Fruit fly (Drosophila melanogaster) whole organism, adult: Measurements from ENCODE around the gene CG15385.
A peak's percentile ranks its signal among the peaks of the same experiment; 100 is the strongest.

Experiments
- CG11617 ChIP-seq: fragments of 200-800 bp; sonication (Bioruptor generic); optimal IDR thresholded peaks from 2 replicates; lab custom pipeline; 2017; ENCODE audit warnings: mild to moderate bottlenecking, missing biosample characterization, missing genetic modification reagents, missing genetic modification characterization
- CG12768 ChIP-seq: fragments of 200-800 bp; sonication (Bioruptor generic); optimal IDR thresholded peaks from 2 replicates; lab custom pipeline; 2017; ENCODE audit warnings: missing biosample characterization, missing genetic modification characterization, mild to moderate bottlenecking, moderate library complexity, missing genetic modification reagents
- CG14711 ChIP-seq: fragments of 200-800 bp; sonication (Bioruptor generic); optimal IDR thresholded peaks from 2 replicates; lab custom pipeline; 2018; ENCODE audit warnings: missing biosample characterization, mild to moderate bottlenecking, missing genetic modification characterization, moderate library complexity
- CG1620 ChIP-seq: fragments of 200-800 bp; sonication (Bioruptor generic); optimal IDR thresholded peaks from 2 replicates; lab custom pipeline; 2016; ENCODE audit warnings: missing biosample characterization, missing genetic modification characterization
- CG33017 ChIP-seq: fragments of 200-800 bp; sonication (Bioruptor generic); optimal IDR thresholded peaks from 2 replicates; lab custom pipeline; 2018; ENCODE audit warnings: missing biosample characterization, mild to moderate bottlenecking, missing genetic modification characterization, moderate library complexity
- CG5204 ChIP-seq: fragments of 200-800 bp; sonication (Bioruptor generic); optimal IDR thresholded peaks from 2 replicates; lab custom pipeline; 2016; ENCODE audit warnings: missing biosample characterization, missing genetic modification characterization
- CG7045 ChIP-seq: fragments of 200-800 bp; sonication (Bioruptor generic); optimal IDR thresholded peaks from 2 replicates; lab custom pipeline; 2017; ENCODE audit warnings: missing biosample characterization, mild to moderate bottlenecking, missing genetic modification characterization
- CG7101 ChIP-seq: fragments of 200-800 bp; sonication (Bioruptor generic); optimal IDR thresholded peaks from 2 replicates; lab custom pipeline; 2018; ENCODE audit warnings: missing biosample characterization, mild to moderate bottlenecking, missing genetic modification characterization, moderate library complexity
- Clk ChIP-seq: fragments of 200-800 bp; sonication (Bioruptor generic); optimal IDR thresholded peaks from 2 replicates; lab custom pipeline; 2017; ENCODE audit warnings: missing biosample characterization, missing genetic modification characterization
- Crg-1 ChIP-seq: fragments of 200-800 bp; sonication (Bioruptor generic); optimal IDR thresholded peaks from 2 replicates; lab custom pipeline; 2016; ENCODE audit warnings: missing biosample characterization, missing genetic modification characterization
- Hr96 ChIP-seq: fragments of 200-800 bp; sonication (Bioruptor generic); optimal IDR thresholded peaks from 2 replicates; lab custom pipeline; 2016; ENCODE audit warnings: missing biosample characterization, missing genetic modification characterization
- Mnt ChIP-seq: fragments of 200-800 bp; sonication (Bioruptor generic); optimal IDR thresholded peaks from 2 replicates; lab custom pipeline; 2016; ENCODE audit warnings: missing biosample characterization, mild to moderate bottlenecking, missing genetic modification characterization
- bab1 ChIP-seq: fragments of 200-800 bp; sonication (Bioruptor generic); optimal IDR thresholded peaks from 3 replicates; lab custom pipeline; 2019; ENCODE audit warnings: missing biosample characterization, mild to moderate bottlenecking, missing genetic modification characterization, moderate library complexity
- cic ChIP-seq: fragments of 200-800 bp; sonication (Bioruptor generic); optimal IDR thresholded peaks from 2 replicates; lab custom pipeline; 2017; ENCODE audit warnings: missing biosample characterization, mild to moderate bottlenecking, missing genetic modification characterization, moderate library complexity
- cnc ChIP-seq, 2 experiments: fragments of >200 bp; optimal IDR thresholded peaks; 2 replicates each; lab custom pipeline; 2017
- kay ChIP-seq: fragments of 200-800 bp; sonication (Bioruptor generic); peaks from one replicate; lab custom pipeline; 2016; ENCODE audit warnings: missing biosample characterization, missing genetic modification characterization, borderline replicate concordance
- ovo ChIP-seq: fragments of 200-800 bp; sonication (Bioruptor generic); optimal IDR thresholded peaks from 2 replicates; lab custom pipeline; 2016; ENCODE audit warnings: missing biosample characterization, missing genetic modification characterization
- pad ChIP-seq: fragments of 200-800 bp; sonication (Bioruptor generic); optimal IDR thresholded peaks from 3 replicates; lab custom pipeline; 2017; ENCODE audit warnings: missing biosample characterization, missing genetic modification characterization, mild to moderate bottlenecking, moderate library complexity, missing genetic modification reagents
- tj ChIP-seq: fragments of 200-800 bp; sonication (Bioruptor generic); optimal IDR thresholded peaks from 3 replicates; lab custom pipeline; 2017; ENCODE audit warnings: missing biosample characterization, mild to moderate bottlenecking, missing genetic modification characterization, moderate library complexity
- toe ChIP-seq: fragments of 200-800 bp; sonication (Bioruptor generic); optimal IDR thresholded peaks from 2 replicates; lab custom pipeline; 2016; ENCODE audit warnings: missing biosample characterization, missing genetic modification characterization

CG15385 gene

DNA sequence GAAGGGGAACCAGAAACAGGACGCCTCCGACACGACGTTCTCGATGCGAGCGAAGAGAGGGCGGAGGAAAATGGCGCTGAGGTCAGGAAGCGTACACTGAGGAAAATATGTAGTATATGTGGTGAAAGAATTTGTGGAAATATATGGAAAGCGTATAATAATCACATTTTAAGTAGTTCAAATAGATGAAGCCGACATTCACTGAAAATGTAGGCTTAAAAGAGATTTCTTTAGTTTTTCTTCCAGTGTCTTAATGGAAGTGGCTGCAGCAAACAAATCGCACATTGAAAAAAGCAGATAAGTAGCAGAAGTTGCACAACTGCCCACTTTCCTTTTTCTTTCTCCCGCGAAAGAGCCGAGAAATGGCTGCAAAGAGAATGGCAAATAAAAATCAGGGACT is 37.2 kb upstream of the CG15385 start:
- TF ChIP-seq Mnt (GFP tag; lab: Kevin White, UChicago) (no peak), tj (GFP tag; lab: Kevin White, UChicago) (no peak), cnc (optimal IDR thresholded peaks at IDR 0.05; lab: Kevin White, UChicago) (no peak), CG11617 (GFP tag; lab: Kevin White, UChicago) (no peak), Crg-1 (GFP tag; lab: Kevin White, UChicago) (no peak), CG33017 (no peak), Clk (GFP tag; lab: Kevin White, UChicago) (no peak), pad (no peak), bab1 (GFP tag; lab: Kevin White, UChicago) (no peak), CG1620 (GFP tag; lab: Kevin White, UChicago) (no peak), CG7101 (tag; lab: Kevin White, UChicago) (no peak), CG5204 (GFP tag; lab: Kevin White, UChicago) (no peak), CG12768 (GFP tag; lab: Kevin White, UChicago) (no peak), Hr96 (GFP tag; lab: Kevin White, UChicago) (no peak), ovo (no peak), CG14711 (tag; lab: Kevin White, UChicago) (no peak), cic (no peak), kay (no peak)

- TF ChIP-seq CG5204 (GFP tag; lab: Kevin White, UChicago): no peak
- no peak for TF ChIP-seq pad
- TF ChIP-seq Mnt (GFP tag; lab: Kevin White, UChicago): no peak
- no peak for TF ChIP-seq CG12768 (GFP tag; lab: Kevin White, UChicago)
- no peak for TF ChIP-seq toe (GFP tag; lab: Kevin White, UChicago)
- TF ChIP-seq CG11617 (GFP tag; lab: Kevin White, UChicago): no peak
- no peak for TF ChIP-seq CG14711 (tag; lab: Kevin White, UChicago)
- no peak for TF ChIP-seq ovo
- no peak for TF ChIP-seq Clk (GFP tag; lab: Kevin White, UChicago)
- no peak for TF ChIP-seq cnc (optimal IDR thresholded peaks at IDR 0.05; lab: Kevin White, UChicago)
- no peak for TF ChIP-seq CG1620 (GFP tag; lab: Kevin White, UChicago)
- no peak for TF ChIP-seq bab1 (GFP tag; lab: Kevin White, UChicago)
- no peak for TF ChIP-seq CG7101 (tag; lab: Kevin White, UChicago)
- TF ChIP-seq CG7045 (GFP tag; lab: Kevin White, UChicago): no peak
- no peak for TF ChIP-seq Hr96 (GFP tag; lab: Kevin White, UChicago)
- no peak for TF ChIP-seq tj (GFP tag; lab: Kevin White, UChicago)
- no peak for TF ChIP-seq CG33017
- no peak for TF ChIP-seq kay
Measured at dm6 chr2L:2242783-2243182, 30.4 kb upstream of the CG15385 start.

DNA sequence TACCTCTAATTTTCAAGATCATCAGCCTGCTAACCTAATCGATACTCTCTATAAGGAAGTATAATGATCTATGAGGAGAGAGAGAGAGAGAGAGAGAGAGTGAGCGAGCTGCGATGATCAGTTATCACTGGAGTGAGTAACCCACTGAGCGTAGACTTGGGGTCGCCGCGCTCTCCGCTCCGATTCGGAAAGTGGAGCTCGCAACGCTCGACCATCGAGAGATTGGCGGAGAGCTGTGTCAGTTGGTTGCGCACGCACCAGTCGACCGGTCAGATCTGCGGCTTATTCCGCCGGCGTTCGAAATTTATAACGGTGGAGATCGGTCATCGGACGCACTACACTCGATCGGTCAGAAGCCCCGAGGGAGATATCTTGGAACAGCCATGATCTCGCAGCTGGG is 29.8 kb upstream of the CG15385 start, which contains the start of gene CG4267:
CG4267 (plus strand) TSS at position 240 of the 400 bp plus-strand sequence.
- TF ChIP-seq toe (GFP tag; lab: Kevin White, UChicago) (no peak), CG12768 (GFP tag; lab: Kevin White, UChicago) (no peak), kay (no peak), CG14711 (tag; lab: Kevin White, UChicago) (no peak), bab1 (GFP tag; lab: Kevin White, UChicago) (no peak), Crg-1 (GFP tag; lab: Kevin White, UChicago) (no peak), ovo (peak; percentile 27)

dm6 chr2L:2240493-2240892 is 28.1 kb upstream of the CG15385 start, which contains the start of gene Tengl1:
Gene Tengl1 (minus strand): TSS chr2L:2240593.
- TF ChIP-seq CG14711 (tag; lab: Kevin White, UChicago): no peak
- TF ChIP-seq Mnt (GFP tag; lab: Kevin White, UChicago): no peak
- TF ChIP-seq CG7045 (GFP tag; lab: Kevin White, UChicago): no peak
- no peak for TF ChIP-seq bab1 (GFP tag; lab: Kevin White, UChicago)
- no peak for TF ChIP-seq CG11617 (GFP tag; lab: Kevin White, UChicago)
- no peak for TF ChIP-seq cic
- TF ChIP-seq Hr96 (GFP tag; lab: Kevin White, UChicago): no peak
- TF ChIP-seq Crg-1 (GFP tag; lab: Kevin White, UChicago): no peak
- TF ChIP-seq CG5204 (GFP tag; lab: Kevin White, UChicago): no peak
- TF ChIP-seq Clk (GFP tag; lab: Kevin White, UChicago): no peak

- no peak for TF ChIP-seq cnc (optimal IDR thresholded peaks at IDR 0.05; lab: Kevin White, UChicago)
- TF ChIP-seq kay: no peak
- TF ChIP-seq CG33017: no peak
- no peak for TF ChIP-seq CG1620 (GFP tag; lab: Kevin White, UChicago)
Measured at dm6 chr2L:2239284-2239683, 26.9 kb upstream of the CG15385 start, which contains the start of gene Tengl2. Gene Tengl2 (minus strand): TSS chr2L:2239384.

DNA sequence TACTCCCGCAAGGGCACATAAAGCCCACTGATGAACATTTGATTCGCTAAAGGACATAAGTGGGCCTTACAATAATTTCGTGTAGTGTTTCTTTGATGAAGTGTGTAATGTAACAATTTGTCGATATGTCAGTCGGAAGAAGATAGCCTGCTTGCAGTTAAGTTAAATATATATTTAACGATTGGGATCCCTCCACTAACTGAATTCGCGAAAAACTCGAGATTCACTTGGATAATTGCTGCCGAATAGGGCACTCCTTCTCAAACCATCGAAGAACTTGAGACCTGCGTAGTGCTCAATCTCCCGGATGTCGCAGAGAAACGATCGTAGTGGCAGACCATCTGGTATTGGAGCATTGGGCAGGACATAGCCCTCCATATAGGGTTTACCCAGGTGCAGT is 25.8 kb upstream of the CG15385 start, which contains the start of gene Tengl3:
Tengl3 (minus strand) TSS at position 101 of the 400 bp plus-strand sequence.
- no peak for TF ChIP-seq CG33017
- no peak for TF ChIP-seq CG7101 (tag; lab: Kevin White, UChicago)
- no peak for TF ChIP-seq Clk (GFP tag; lab: Kevin White, UChicago)
- no peak for TF ChIP-seq CG14711 (tag; lab: Kevin White, UChicago)
- TF ChIP-seq cnc (optimal IDR thresholded peaks at IDR 0.05; lab: Kevin White, UChicago): no peak
- no peak for TF ChIP-seq Mnt (GFP tag; lab: Kevin White, UChicago)
- TF ChIP-seq CG11617 (GFP tag; lab: Kevin White, UChicago): no peak
- no peak for TF ChIP-seq CG7045 (GFP tag; lab: Kevin White, UChicago)
- no peak for TF ChIP-seq kay
- no peak for TF ChIP-seq CG1620 (GFP tag; lab: Kevin White, UChicago)
- TF ChIP-seq cic: no peak
- TF ChIP-seq Hr96 (GFP tag; lab: Kevin White, UChicago): no peak
- TF ChIP-seq ovo: no peak
- TF ChIP-seq bab1 (GFP tag; lab: Kevin White, UChicago): no peak
- no peak for TF ChIP-seq pad
